Worm (Caenorhabditis elegans): ENCODE measurements around the gene C09G5.7.

DNA sequence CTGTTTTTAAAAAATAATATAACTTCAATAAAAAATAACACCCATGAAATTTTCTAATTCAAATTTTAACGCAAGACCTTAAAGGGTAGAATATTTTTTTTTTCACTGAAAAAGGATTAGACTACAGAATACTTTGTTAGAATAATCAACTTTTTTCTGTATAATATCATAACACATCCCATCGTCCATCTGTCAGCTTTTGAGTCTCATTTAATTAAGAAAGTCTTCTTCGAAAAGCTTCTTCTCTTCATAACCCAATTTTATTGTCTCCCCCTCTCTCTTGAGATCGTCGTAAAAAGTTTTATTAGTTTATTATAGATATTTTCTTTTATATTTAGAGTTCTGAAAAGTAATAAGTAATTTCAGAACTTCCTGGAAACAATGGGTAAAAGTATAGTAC, 18.6 kb upstream of the C09G5.7 start:
- TF ChIP-seq F37B4.10 (GFP tag; IDR thresholded peaks at IDR 0.05) = no peak
- TF ChIP-seq madf-3 (GFP tag; IDR thresholded peaks at IDR 0.05) = no peak
- TF ChIP-seq snpc-4 (GFP tag; optimal IDR thresholded peaks at IDR 0.05) = no peak
- no peak for TF ChIP-seq snpc-4 (tag; optimal IDR thresholded peaks at IDR 0.05)
- no peak for TF ChIP-seq rcor-1 (GFP tag; IDR thresholded peaks at IDR 0.05)
- TF ChIP-seq cebp-1 (GFP tag; IDR thresholded peaks at IDR 0.05) = no peak
- no peak for TF ChIP-seq cebp-1 (tag; optimal IDR thresholded peaks at IDR 0.05)
- TF ChIP-seq ceh-40 (GFP tag; IDR thresholded peaks at IDR 0.05) = no peak
